Worm (Caenorhabditis elegans) whole organism, L4 larva: ENCODE measurements around the gene hrg-10.

ENCODE experiments used
- lin-13 ChIP-seq: fragments of 150-350 bp; optimal IDR thresholded peaks from 2 replicates; lab custom pipeline; 2014; ENCODE audit warnings: missing biosample characterization, missing genetic modification reagents, missing genetic modification characterization
- lin-15B ChIP-seq: fragments of 150-350 bp; sonication (generic microtip); optimal IDR thresholded peaks from 3 replicates; lab custom pipeline; 2014; ENCODE audit warnings: missing biosample characterization, missing genetic modification characterization
- nhr-10 ChIP-seq: fragments of 150-350 bp; optimal IDR thresholded peaks from 2 replicates; lab custom pipeline; 2014; ENCODE audit warnings: missing biosample characterization, missing genetic modification characterization
- skn-1 ChIP-seq: fragments of 150-350 bp; optimal IDR thresholded peaks from 2 replicates; lab custom pipeline; 2014; ENCODE audit warnings: missing biosample characterization, missing genetic modification characterization

DNA sequence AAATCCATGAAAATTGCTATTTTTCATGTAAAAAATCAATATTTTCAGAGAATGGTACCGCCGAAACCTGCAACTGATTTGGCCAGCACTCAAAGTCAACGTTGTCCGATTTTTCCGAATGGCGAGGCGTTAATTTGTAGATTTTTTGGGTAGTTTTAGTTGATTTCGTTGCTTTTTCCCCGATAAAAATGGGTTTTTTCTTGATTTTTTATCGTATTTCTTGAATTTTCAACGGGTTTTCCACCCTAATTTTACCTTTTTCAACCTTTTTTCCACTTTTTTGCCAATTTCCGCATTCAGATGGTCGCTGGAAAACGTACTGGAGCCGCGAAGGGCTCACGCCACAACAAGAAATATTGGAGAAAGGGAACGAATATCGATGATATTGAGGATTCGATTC is 44.5 kb upstream of the hrg-10 start, which contains the start of gene Y39B6A.33:
- TF ChIP-seq lin-15B (tag; lab: Kevin White, UChicago): no peak
- TF ChIP-seq lin-13 (GFP tag; lab: Kevin White, UChicago): no peak
- TF ChIP-seq nhr-10 (tag; lab: Kevin White, UChicago): no peak
- no peak for TF ChIP-seq skn-1 (tag; lab: Kevin White, UChicago)
